Worm (Caenorhabditis elegans) whole organism, mixed stage, embryonic: ENCODE data around the gene peb-1.

ENCODE experiments used
- elt-1 ChIP-seq: sonication (generic microtip); optimal IDR thresholded peaks from 2 replicates; lab custom pipeline; 2017; ENCODE audit warnings: missing genetic modification characterization, mild to moderate bottlenecking, missing compliant biosample characterization, antibody characterized with exemption, moderate library complexity, borderline replicate concordance; ENCODE audit not compliant: insufficient read depth
- lin-13 ChIP-seq: fragments of 150-350 bp; optimal IDR thresholded peaks from 2 replicates; lab custom pipeline; 2014; ENCODE audit warnings: missing biosample characterization, missing genetic modification characterization
- lsy-2 ChIP-seq: fragments of 150-350 bp; optimal IDR thresholded peaks from 2 replicates; lab custom pipeline; 2014; ENCODE audit warnings: missing biosample characterization, missing genetic modification characterization
- nhr-12 ChIP-seq: fragments of 150-350 bp; optimal IDR thresholded peaks from 2 replicates; lab custom pipeline; 2014; ENCODE audit warnings: missing biosample characterization, missing genetic modification characterization
- nhr-28 ChIP-seq: fragments of 150-350 bp; optimal IDR thresholded peaks from 2 replicates; lab custom pipeline; 2014; ENCODE audit warnings: missing biosample characterization, missing genetic modification characterization
- nhr-76 ChIP-seq: sonication (generic microtip); optimal IDR thresholded peaks from 2 replicates; lab custom pipeline; 2017; ENCODE audit warnings: missing biosample characterization, missing genetic modification characterization
- sem-2 ChIP-seq: fragments of 200-800 bp; sonication (Bioruptor generic); optimal IDR thresholded peaks from 2 replicates; lab custom pipeline; 2018; ENCODE audit warnings: mild to moderate bottlenecking, missing genetic modification characterization, missing compliant biosample characterization
- snpc-4 ChIP-seq: fragments of 150-350 bp; optimal IDR thresholded peaks from 2 replicates; lab custom pipeline; 2014; ENCODE audit warnings: missing biosample characterization, missing genetic modification characterization
- unc-39 ChIP-seq: fragments of 150-350 bp; optimal IDR thresholded peaks from 2 replicates; lab custom pipeline; 2014; ENCODE audit warnings: missing biosample characterization, missing genetic modification characterization
- unc-62 ChIP-seq: fragments of 150-350 bp; optimal IDR thresholded peaks from 2 replicates; lab custom pipeline; 2014; ENCODE audit warnings: missing biosample characterization, missing genetic modification reagents, missing genetic modification characterization

ce11 chrX:2229305-2230172, 18.7 kb downstream of the peb-1 start, which contains the start of gene lin-32:
- TF ChIP-seq lsy-2 = no peak
- no peak for TF ChIP-seq lin-13 (tag; lab: Kevin White, UChicago)
- no peak for TF ChIP-seq sem-2 (GFP tag; lab: Kevin White, UChicago)
- no peak for TF ChIP-seq nhr-12 (tag; lab: Kevin White, UChicago)
- no peak for TF ChIP-seq nhr-76
- no peak for TF ChIP-seq nhr-28
- TF ChIP-seq elt-1 (tag; lab: Kevin White, UChicago) = no peak
- no peak for TF ChIP-seq snpc-4 (tag; lab: Kevin White, UChicago)
- TF ChIP-seq unc-62 (GFP tag; lab: Kevin White, UChicago) = no peak
- no peak for TF ChIP-seq unc-39
